Worm (Caenorhabditis elegans) whole organism, L1 larva: Measurements from ENCODE around the gene srxa-16.
A peak's percentile ranks its signal among the peaks of the same experiment; 100 is the strongest.

Source experiments
- aha-1 ChIP-seq: fragments of 150-350 bp; optimal IDR thresholded peaks from 2 replicates; lab custom pipeline; 2014; ENCODE audit warnings: missing biosample characterization, missing genetic modification characterization
- aly-2 ChIP-seq: fragments of 150-350 bp; optimal IDR thresholded peaks from 2 replicates; lab custom pipeline; 2014; ENCODE audit warnings: missing biosample characterization, missing genetic modification characterization
- ama-1 ChIP-seq: fragments of 150-350 bp; optimal IDR thresholded peaks from 2 replicates; lab custom pipeline; 2014
- blmp-1 ChIP-seq: fragments of 150-350 bp; optimal IDR thresholded peaks from 2 replicates; lab custom pipeline; 2014; ENCODE audit warnings: missing biosample characterization, missing genetic modification characterization
- ceh-82 ChIP-seq, 3 experiments: fragments of 150-350 bp in 1 of 3; sonication (generic microtip) in 2 of 3; optimal IDR thresholded peaks; 2 replicates each; lab custom pipeline; 2014 to 2017; ENCODE audit warnings: missing biosample characterization in 3 of 3, missing genetic modification characterization in 3 of 3
- dsc-1 ChIP-seq: sonication (generic microtip); optimal IDR thresholded peaks from 2 replicates; lab custom pipeline; 2016; ENCODE audit warnings: mild to moderate bottlenecking, missing genetic modification characterization, missing compliant biosample characterization
- efl-1 ChIP-seq, 4 experiments: fragments of 150-350 bp; optimal IDR thresholded peaks in 3 of 4; peaks in 1 of 4; 1 replicate in 1 of 4; 2 replicates in 3 of 4; lab custom pipeline; 2014; ENCODE audit warnings: missing biosample characterization in 2 of 4, missing genetic modification characterization in 2 of 4, missing genetic modification reagents in 2 of 4
- efl-3 ChIP-seq: fragments of 200-800 bp; sonication (Bioruptor generic); optimal IDR thresholded peaks from 2 replicates; lab custom pipeline; 2018; ENCODE audit warnings: mild to moderate bottlenecking, missing genetic modification characterization, missing compliant biosample characterization
- elt-2 ChIP-seq: sonication (generic microtip); optimal IDR thresholded peaks from 2 replicates; lab custom pipeline; 2016; ENCODE audit warnings: missing genetic modification characterization, mild to moderate bottlenecking, inconsistent platforms, missing compliant biosample characterization, missing genetic modification reagents
- elt-3 ChIP-seq, 6 experiments: fragments of 150-350 bp in 1 of 6; sonication (generic microtip); optimal IDR thresholded peaks; 2 replicates each; lab custom pipeline; 2017 to 2018; ENCODE audit warnings: missing biosample characterization in 6 of 6, missing genetic modification characterization in 6 of 6, inconsistent platforms in 1 of 6
- fkh-10 ChIP-seq: sonication (generic microtip); optimal IDR thresholded peaks from 2 replicates; lab custom pipeline; 2017; ENCODE audit warnings: missing biosample characterization, missing genetic modification reagents, missing genetic modification characterization
- fkh-4 ChIP-seq: sonication (generic microtip); optimal IDR thresholded peaks from 2 replicates; lab custom pipeline; 2016; ENCODE audit warnings: missing compliant biosample characterization, missing genetic modification characterization, borderline replicate concordance
- fkh-8 ChIP-seq: sonication (generic microtip); optimal IDR thresholded peaks from 2 replicates; lab custom pipeline; 2016; ENCODE audit warnings: mild to moderate bottlenecking, missing genetic modification characterization, missing compliant biosample characterization
- grh-1 ChIP-seq: fragments of 200-800 bp; sonication (Bioruptor generic); IDR thresholded peaks from 2 replicates; pipeline ENCODE4 v1.3.6; 2022; ENCODE audit warnings: missing genetic modification reagents, missing genetic modification characterization, missing compliant biosample characterization
- isw-1 ChIP-seq: fragments of 200-800 bp; sonication (Bioruptor generic); IDR thresholded peaks from 2 replicates; pipeline ENCODE4 v1.3.6; 2022; ENCODE audit warnings: missing genetic modification characterization, missing compliant biosample characterization
- jun-1 ChIP-seq: fragments of 150-350 bp; optimal IDR thresholded peaks from 2 replicates; lab custom pipeline; 2014; ENCODE audit warnings: missing biosample characterization, missing genetic modification reagents, missing genetic modification characterization
- lin-14 ChIP-seq: fragments of 200-800 bp; sonication (Bioruptor generic); optimal IDR thresholded peaks from 2 replicates; lab custom pipeline; 2018; ENCODE audit warnings: mild to moderate bottlenecking, missing genetic modification characterization, moderate library complexity, missing compliant biosample characterization
- lin-35 ChIP-seq, 2 experiments: fragments of 150-350 bp; optimal IDR thresholded peaks; 2 replicates each; lab custom pipeline; 2014; ENCODE audit warnings: missing biosample characterization in 2 of 2, missing genetic modification characterization in 2 of 2, missing genetic modification reagents in 2 of 2
- lin-39 ChIP-seq: fragments of 150-350 bp; optimal IDR thresholded peaks from 2 replicates; lab custom pipeline; 2014; ENCODE audit warnings: missing biosample characterization, missing genetic modification reagents, missing genetic modification characterization
- lir-3 ChIP-seq: sonication (generic microtip); optimal IDR thresholded peaks from 2 replicates; lab custom pipeline; 2016; ENCODE audit warnings: mild to moderate bottlenecking, missing genetic modification characterization, moderate library complexity, missing compliant biosample characterization; ENCODE audit not compliant: poor library complexity
- mab-9 ChIP-seq: fragments of 200-800 bp; sonication (Bioruptor generic); IDR thresholded peaks from 2 replicates; pipeline ENCODE4 v1.3.6; 2022; ENCODE audit warnings: missing genetic modification reagents, missing genetic modification characterization, missing compliant biosample characterization
- mdl-1 ChIP-seq, 2 experiments: fragments of 150-350 bp; optimal IDR thresholded peaks; 2 replicates each; lab custom pipeline; 2014 to 2017; ENCODE audit warnings: missing biosample characterization in 2 of 2, missing genetic modification characterization in 2 of 2, inconsistent platforms in 1 of 2
- mep-1 ChIP-seq: fragments of 150-350 bp; optimal IDR thresholded peaks from 2 replicates; lab custom pipeline; 2014; ENCODE audit warnings: missing biosample characterization, missing genetic modification characterization
- nhr-12 ChIP-seq: sonication (generic microtip); optimal IDR thresholded peaks from 2 replicates; lab custom pipeline; 2017; ENCODE audit warnings: missing biosample characterization, missing genetic modification characterization
- nhr-47 ChIP-seq: sonication (generic microtip); optimal IDR thresholded peaks from 2 replicates; lab custom pipeline; 2016; ENCODE audit warnings: mild to moderate bottlenecking, missing genetic modification characterization, moderate library complexity, missing compliant biosample characterization
- nhr-77 ChIP-seq: fragments of 150-350 bp; optimal IDR thresholded peaks from 2 replicates; lab custom pipeline; 2014; ENCODE audit warnings: missing biosample characterization, missing genetic modification characterization
- nhr-90 ChIP-seq: sonication (generic microtip); optimal IDR thresholded peaks from 2 replicates; lab custom pipeline; 2016; ENCODE audit warnings: mild to moderate bottlenecking, missing genetic modification characterization, missing compliant biosample characterization; ENCODE audit not compliant: poor library complexity
- skn-1 ChIP-seq: fragments of 150-350 bp; optimal IDR thresholded peaks from 2 replicates; lab custom pipeline; 2014; ENCODE audit warnings: missing biosample characterization, missing genetic modification characterization
- snpc-4 ChIP-seq: fragments of 150-350 bp; optimal IDR thresholded peaks from 2 replicates; lab custom pipeline; 2014; ENCODE audit warnings: missing biosample characterization, missing genetic modification characterization
- sptf-1 ChIP-seq: fragments of 150-350 bp; optimal IDR thresholded peaks from 2 replicates; lab custom pipeline; 2014; ENCODE audit warnings: missing biosample characterization, missing genetic modification characterization
- swsn-7 ChIP-seq: sonication (generic microtip); optimal IDR thresholded peaks from 2 replicates; lab custom pipeline; 2016; ENCODE audit warnings: missing genetic modification characterization, missing compliant biosample characterization
- unc-130 ChIP-seq: fragments of 150-350 bp; optimal IDR thresholded peaks from 2 replicates; lab custom pipeline; 2017; ENCODE audit warnings: missing biosample characterization, missing genetic modification characterization, inconsistent platforms
- unc-30 ChIP-seq: sonication (generic microtip); optimal IDR thresholded peaks from 2 replicates; lab custom pipeline; 2017; ENCODE audit warnings: missing biosample characterization, missing genetic modification characterization
- unc-62 ChIP-seq: fragments of 150-350 bp; optimal IDR thresholded peaks from 2 replicates; lab custom pipeline; 2014; ENCODE audit warnings: missing biosample characterization, missing genetic modification reagents, missing genetic modification characterization
- unc-86 ChIP-seq: sonication (generic microtip); optimal IDR thresholded peaks from 2 replicates; lab custom pipeline; 2016; ENCODE audit warnings: missing genetic modification characterization, missing compliant biosample characterization
- unc-98 ChIP-seq: fragments of 200-800 bp; sonication (Bioruptor generic); IDR thresholded peaks from 2 replicates; pipeline ENCODE4 v1.3.6; 2022; ENCODE audit warnings: missing genetic modification characterization, missing compliant biosample characterization
- zag-1 ChIP-seq: fragments of 150-350 bp; optimal IDR thresholded peaks from 2 replicates; lab custom pipeline; 2014; ENCODE audit warnings: missing biosample characterization, missing genetic modification characterization
- zip-4 ChIP-seq: fragments of 200-800 bp; sonication (Bioruptor generic); optimal IDR thresholded peaks from 2 replicates; lab custom pipeline; 2018; ENCODE audit warnings: mild to moderate bottlenecking, missing genetic modification characterization, moderate library complexity, missing compliant biosample characterization
- ztf-11 ChIP-seq, 2 experiments: sonication (generic microtip); optimal IDR thresholded peaks; 2 replicates each; lab custom pipeline; 2016 to 2017; ENCODE audit warnings: missing genetic modification characterization in 2 of 2, missing biosample characterization in 1 of 2, missing compliant biosample characterization in 1 of 2
- ztf-4 ChIP-seq: fragments of 150-350 bp; optimal IDR thresholded peaks from 2 replicates; lab custom pipeline; 2014; ENCODE audit warnings: missing biosample characterization, missing genetic modification characterization

Gene srxa-16

ce11 chrV:16114237-16114636 is at the start of gene srxa-16:
TSS of gene srxa-16 (minus strand) at chrV:16114337.
- no peak for TF ChIP-seq aha-1 (tag; lab: Kevin White, UChicago)
- TF ChIP-seq sptf-1: no peak
- TF ChIP-seq unc-98 (GFP tag; lab: Robert Waterston, UW): no peak
- TF ChIP-seq unc-86 (tag; lab: Kevin White, UChicago): no peak
- TF ChIP-seq mep-1 (tag; lab: Kevin White, UChicago): no peak
- no peak for TF ChIP-seq zip-4 (GFP tag; lab: Kevin White, UChicago)
- TF ChIP-seq nhr-77: no peak
- no peak for TF ChIP-seq grh-1 (GFP tag; lab: Robert Waterston, UW)
- no peak for TF ChIP-seq blmp-1
- TF ChIP-seq nhr-47: no peak
- no peak for TF ChIP-seq elt-3 (tag; optimal IDR thresholded peaks at IDR 0.05; lab: Kevin White, UChicago)
- TF ChIP-seq unc-30 (tag; lab: Kevin White, UChicago): no peak
- TF ChIP-seq lir-3 (tag; lab: Kevin White, UChicago): no peak

ce11 chrV:16163719-16164118 is 49.6 kb upstream of the srxa-16 start, which contains the start of gene F10A3.12:
TSS of gene F10A3.12 (plus strand) at chrV:16164019.
- TF ChIP-seq dsc-1 (no peak), mdl-1 (tag; optimal IDR thresholded peaks at IDR 0.05; lab: Kevin White, UChicago) (no peak), nhr-90 (tag; lab: Kevin White, UChicago) (no peak), fkh-4 (tag; lab: Kevin White, UChicago) (no peak), ceh-82 (tag; optimal IDR thresholded peaks at IDR 0.05; lab: Kevin White, UChicago) (no peak), unc-130 (no peak), fkh-10 (GFP tag; lab: Kevin White, UChicago) (no peak), zag-1 (no peak), efl-1 (optimal IDR thresholded peaks at IDR 0.05; lab: Kevin White, UChicago) (no peak), efl-1 (GFP tag; optimal IDR thresholded peaks at IDR 0.05 in 1 of 2; lab: Kevin White, UChicago) (no peak), jun-1 (tag; lab: Kevin White, UChicago) (no peak), lin-35 (GFP tag; optimal IDR thresholded peaks at IDR 0.05; lab: Kevin White, UChicago) (no peak), nhr-77 (no peak), isw-1 (GFP tag; lab: Robert Waterston, UW) (no peak), unc-62 (no peak), swsn-7 (tag; lab: Kevin White, UChicago) (no peak), lin-39 (no peak), nhr-12 (no peak), efl-3 (GFP tag; lab: Kevin White, UChicago) (no peak)

- no peak for TF ChIP-seq ztf-11 (tag; optimal IDR thresholded peaks at IDR 0.05; lab: Kevin White, UChicago)
- TF ChIP-seq grh-1 (GFP tag; lab: Robert Waterston, UW): no peak
- TF ChIP-seq ama-1 (lab: Kevin White, UChicago): no peak
- TF ChIP-seq mab-9 (GFP tag; lab: Robert Waterston, UW): no peak
- TF ChIP-seq aly-2 (tag; lab: Kevin White, UChicago): no peak
- TF ChIP-seq lin-14 (GFP tag; lab: Kevin White, UChicago): no peak
- TF ChIP-seq zag-1: no peak
- TF ChIP-seq fkh-8 (tag; lab: Kevin White, UChicago): no peak
These were observed 48.1 kb upstream of the srxa-16 start, which contains the start of the genes str-109 and F10A3.11 for ce11 chrV:16162124-16162735. TSS of gene str-109 (minus strand) at chrV:16162224. TSS of gene F10A3.11 (plus strand) at chrV:16162685.

ce11 chrV:16160087-16160486 is 46.0 kb upstream of the srxa-16 start:
- TF ChIP-seq zag-1: no peak
- peak in 1 of 2 experiments; percentile 9 for TF ChIP-seq efl-1 (optimal IDR thresholded peaks at IDR 0.05; lab: Kevin White, UChicago)
- peak in 1 of 2 experiments; percentile 4 for TF ChIP-seq efl-1 (GFP tag; optimal IDR thresholded peaks at IDR 0.05 in 1 of 2; lab: Kevin White, UChicago)
- TF ChIP-seq ceh-82 (tag; optimal IDR thresholded peaks at IDR 0.05; lab: Kevin White, UChicago): no peak
- TF ChIP-seq ztf-4 (tag; lab: Kevin White, UChicago): no peak
- TF ChIP-seq snpc-4 (tag; lab: Kevin White, UChicago): peak; percentile 2
- TF ChIP-seq skn-1 (tag; lab: Kevin White, UChicago): peak; percentile 2
- TF ChIP-seq zip-4 (GFP tag; lab: Kevin White, UChicago): peak; percentile 79
- TF ChIP-seq elt-2: peak; percentile 24
